Fruit fly (Drosophila melanogaster): ENCODE results near the gene CG12541.

DNA sequence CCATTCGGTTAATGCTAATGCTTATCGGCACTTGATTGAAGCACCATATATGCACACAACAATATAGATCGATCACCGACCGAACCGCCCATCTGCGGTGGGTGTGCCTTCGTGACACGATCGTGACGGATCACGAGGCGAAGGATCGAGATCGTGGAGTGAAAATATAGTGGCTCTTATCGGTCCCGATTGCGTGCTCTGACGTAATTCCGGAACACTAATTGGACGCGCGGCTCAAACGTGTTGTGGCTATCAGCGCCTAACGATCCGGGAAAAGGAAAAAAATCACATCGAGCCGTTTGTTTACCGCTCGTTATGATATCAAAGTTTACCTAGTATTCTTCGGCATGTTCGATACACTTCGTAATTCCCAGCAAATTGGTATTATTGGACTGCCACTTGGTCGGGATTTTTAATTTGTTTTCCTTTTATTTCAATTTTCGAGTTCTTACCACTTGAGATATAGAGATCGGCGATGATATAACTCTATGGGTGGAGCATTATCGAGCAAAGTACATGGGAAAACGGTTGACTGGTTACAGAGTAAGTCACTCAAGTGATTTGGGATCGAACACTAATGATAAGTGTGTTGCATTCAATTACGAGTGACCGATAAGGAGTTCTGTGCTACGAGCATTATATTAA, 7.5 kb upstream of the CG12541 start:
- TF ChIP-seq CTCF (optimal IDR thresholded peaks at IDR 0.05) = no peak
- TF ChIP-seq CG8478 (optimal IDR thresholded peaks at IDR 0.05) = no peak

Measured in S2 (cell line).